Fruit fly (Drosophila melanogaster): ENCODE measurements around the gene KrT95D.

dm6 chr3R:24031019-24031824 lies 405 bp downstream of the KrT95D start:
- TF ChIP-seq CG8478 (optimal IDR thresholded peaks at IDR 0.05) (peak; percentile 2), psq (optimal IDR thresholded peaks at IDR 0.05) (no peak)

Data from whole organism.